Worm (Caenorhabditis elegans) whole organism, L2 larva: ENCODE measurements around the gene tmed-1.

Experiments used
- ZK546.5 ChIP-seq: sonication (generic microtip); optimal IDR thresholded peaks from 2 replicates; lab custom pipeline; 2017; ENCODE audit warnings: missing biosample characterization, missing genetic modification characterization
- ama-1 ChIP-seq: fragments of 150-350 bp; optimal IDR thresholded peaks from 2 replicates; lab custom pipeline; 2018; ENCODE audit warnings: inconsistent platforms
- nhr-6 ChIP-seq: fragments of 150-350 bp; optimal IDR thresholded peaks from 2 replicates; lab custom pipeline; 2014; ENCODE audit warnings: missing biosample characterization, missing genetic modification characterization
- nhr-77 ChIP-seq: fragments of 150-350 bp; optimal IDR thresholded peaks from 2 replicates; lab custom pipeline; 2014; ENCODE audit warnings: missing biosample characterization, missing genetic modification characterization
- sma-3 ChIP-seq: sonication (generic microtip); optimal IDR thresholded peaks from 2 replicates; lab custom pipeline; 2016; ENCODE audit warnings: missing genetic modification reagents, missing genetic modification characterization, missing compliant biosample characterization

ce11 chrIV:12031003-12031402 is 47.0 kb downstream of the tmed-1 start, which contains the start of the genes T12G3.6 and mrpl-51:
- TF ChIP-seq nhr-6 (tag; lab: Kevin White, UChicago), result no peak
- no peak for TF ChIP-seq sma-3 (GFP tag; lab: Kevin White, UChicago)
- TF ChIP-seq ama-1 (lab: Kevin White, UChicago), result no peak
- TF ChIP-seq ZK546.5, result no peak
- TF ChIP-seq nhr-77, result no peak
